Worm (Caenorhabditis elegans) whole organism, L3 larva: ENCODE measurements around the gene C31G12.4.

Source experiments
- R02D3.7 ChIP-seq: fragments of 150-350 bp; optimal IDR thresholded peaks from 2 replicates; lab custom pipeline; 2014; ENCODE audit warnings: missing biosample characterization, missing genetic modification characterization
- ZK546.5 ChIP-seq: sonication (generic microtip); optimal IDR thresholded peaks from 2 replicates; lab custom pipeline; 2017; ENCODE audit warnings: missing biosample characterization, missing genetic modification characterization
- aly-2 ChIP-seq: fragments of 150-350 bp; optimal IDR thresholded peaks from 2 replicates; lab custom pipeline; 2014; ENCODE audit warnings: missing biosample characterization, missing genetic modification characterization
- ama-1 ChIP-seq: fragments of 150-350 bp; optimal IDR thresholded peaks from 2 replicates; lab custom pipeline; 2018
- ceh-16 ChIP-seq: sonication (generic microtip); optimal IDR thresholded peaks from 2 replicates; lab custom pipeline; 2017; ENCODE audit warnings: missing biosample characterization, missing genetic modification characterization
- ceh-28 ChIP-seq: fragments of 150-350 bp; optimal IDR thresholded peaks from 2 replicates; lab custom pipeline; 2014; ENCODE audit warnings: missing biosample characterization, missing genetic modification reagents, missing genetic modification characterization
- daf-12 ChIP-seq: fragments of 150-350 bp; optimal IDR thresholded peaks from 2 replicates; lab custom pipeline; 2014; ENCODE audit warnings: missing biosample characterization, missing genetic modification reagents, missing genetic modification characterization
- egl-27 ChIP-seq: sonication (generic microtip); optimal IDR thresholded peaks from 4 replicates; lab custom pipeline; 2017; ENCODE audit warnings: missing biosample characterization, missing genetic modification reagents, missing genetic modification characterization
- egl-5 ChIP-seq: fragments of 150-350 bp; optimal IDR thresholded peaks from 2 replicates; lab custom pipeline; 2017; ENCODE audit warnings: missing biosample characterization, missing genetic modification reagents, missing genetic modification characterization, inconsistent platforms
- elt-1 ChIP-seq: fragments of 150-350 bp; optimal IDR thresholded peaks from 2 replicates; lab custom pipeline; 2014; ENCODE audit warnings: missing biosample characterization, missing genetic modification characterization
- elt-2 ChIP-seq: sonication (generic microtip); optimal IDR thresholded peaks from 2 replicates; lab custom pipeline; 2016; ENCODE audit warnings: missing genetic modification reagents, mild to moderate bottlenecking, missing genetic modification characterization, missing compliant biosample characterization
- elt-3 ChIP-seq, 3 experiments: fragments of 150-350 bp in 1 of 3; sonication (generic microtip) in 2 of 3; optimal IDR thresholded peaks; 2 replicates in 2 of 3; 4 replicates in 1 of 3; lab custom pipeline; 2014 to 2017; ENCODE audit warnings: missing biosample characterization in 3 of 3, missing genetic modification characterization in 3 of 3
- eor-1 ChIP-seq, 2 experiments: fragments of 150-350 bp; optimal IDR thresholded peaks; 2 replicates each; lab custom pipeline; 2014 to 2018; ENCODE audit warnings: missing biosample characterization in 2 of 2, missing genetic modification characterization in 2 of 2
- fkh-10 ChIP-seq: sonication (generic microtip); optimal IDR thresholded peaks from 2 replicates; lab custom pipeline; 2017; ENCODE audit warnings: missing biosample characterization, missing genetic modification reagents, missing genetic modification characterization
- fkh-2 ChIP-seq: fragments of 150-350 bp; optimal IDR thresholded peaks from 2 replicates; lab custom pipeline; 2014; ENCODE audit warnings: missing biosample characterization, missing genetic modification reagents, missing genetic modification characterization
- fos-1 ChIP-seq: fragments of 150-350 bp; optimal IDR thresholded peaks from 2 replicates; lab custom pipeline; 2014; ENCODE audit warnings: missing biosample characterization, missing genetic modification characterization
- hmg-11 ChIP-seq: sonication (generic microtip); optimal IDR thresholded peaks from 2 replicates; lab custom pipeline; 2016; ENCODE audit warnings: missing genetic modification characterization, missing compliant biosample characterization
- jun-1 ChIP-seq: fragments of 150-350 bp; optimal IDR thresholded peaks from 2 replicates; lab custom pipeline; 2014; ENCODE audit warnings: missing biosample characterization, missing genetic modification reagents, missing genetic modification characterization
- lsy-12 ChIP-seq: sonication (generic microtip); optimal IDR thresholded peaks from 2 replicates; lab custom pipeline; 2016; ENCODE audit warnings: mild to moderate bottlenecking, missing genetic modification characterization, missing compliant biosample characterization
- mdl-1 ChIP-seq: fragments of 150-350 bp; optimal IDR thresholded peaks from 2 replicates; lab custom pipeline; 2014; ENCODE audit warnings: missing biosample characterization, missing genetic modification characterization
- mml-1 ChIP-seq: fragments of 150-350 bp; sonication (generic microtip); optimal IDR thresholded peaks from 3 replicates; lab custom pipeline; 2014; ENCODE audit warnings: missing biosample characterization, missing genetic modification characterization
- nfya-1 ChIP-seq: sonication (generic microtip); optimal IDR thresholded peaks from 2 replicates; lab custom pipeline; 2017; ENCODE audit warnings: missing genetic modification characterization, mild to moderate bottlenecking, missing compliant biosample characterization, antibody characterized with exemption, moderate library complexity; ENCODE audit not compliant: insufficient read depth
- nhr-11 ChIP-seq: fragments of 150-350 bp; optimal IDR thresholded peaks from 2 replicates; lab custom pipeline; 2014; ENCODE audit warnings: missing biosample characterization, missing genetic modification characterization
- nhr-23 ChIP-seq: fragments of 150-350 bp; optimal IDR thresholded peaks from 2 replicates; lab custom pipeline; 2014; ENCODE audit warnings: missing biosample characterization, missing genetic modification reagents, missing genetic modification characterization
- nhr-237 ChIP-seq: fragments of 150-350 bp; optimal IDR thresholded peaks from 2 replicates; lab custom pipeline; 2014; ENCODE audit warnings: missing biosample characterization, missing genetic modification characterization
- nhr-25 ChIP-seq: sonication (generic microtip); optimal IDR thresholded peaks from 2 replicates; lab custom pipeline; 2017; ENCODE audit warnings: missing biosample characterization, missing genetic modification characterization
- nhr-28 ChIP-seq: fragments of 150-350 bp; optimal IDR thresholded peaks from 2 replicates; lab custom pipeline; 2014; ENCODE audit warnings: missing biosample characterization, missing genetic modification characterization
- nhr-43 ChIP-seq: sonication (generic microtip); optimal IDR thresholded peaks from 2 replicates; lab custom pipeline; 2016; ENCODE audit warnings: mild to moderate bottlenecking, missing genetic modification characterization, missing compliant biosample characterization; ENCODE audit not compliant: poor library complexity, severe bottlenecking
- nhr-67 ChIP-seq: fragments of 150-350 bp; optimal IDR thresholded peaks from 2 replicates; lab custom pipeline; 2014; ENCODE audit warnings: missing biosample characterization, missing genetic modification characterization
- nhr-76 ChIP-seq: fragments of 150-350 bp; sonication (generic microtip); optimal IDR thresholded peaks from 5 replicates; lab custom pipeline; 2014; ENCODE audit warnings: missing biosample characterization, missing genetic modification characterization
- nhr-77 ChIP-seq: fragments of 150-350 bp; optimal IDR thresholded peaks from 2 replicates; lab custom pipeline; 2014; ENCODE audit warnings: missing biosample characterization, missing genetic modification characterization
- pha-4 ChIP-seq: fragments of 150-350 bp; optimal IDR thresholded peaks from 2 replicates; lab custom pipeline; 2014; ENCODE audit warnings: missing biosample characterization, missing genetic modification reagents, missing genetic modification characterization
- pqm-1 ChIP-seq: fragments of 150-350 bp; optimal IDR thresholded peaks from 2 replicates; lab custom pipeline; 2017; ENCODE audit warnings: missing biosample characterization, missing genetic modification characterization, inconsistent platforms
- sea-2 ChIP-seq: fragments of 150-350 bp; sonication (generic microtip); optimal IDR thresholded peaks from 4 replicates; lab custom pipeline; 2014; ENCODE audit warnings: missing biosample characterization, missing genetic modification reagents, missing genetic modification characterization
- snpc-4 ChIP-seq: fragments of 150-350 bp; optimal IDR thresholded peaks from 2 replicates; lab custom pipeline; 2014; ENCODE audit warnings: missing biosample characterization, missing genetic modification characterization
- tbx-2 ChIP-seq: sonication (generic microtip); optimal IDR thresholded peaks from 2 replicates; lab custom pipeline; 2016; ENCODE audit warnings: mild to moderate bottlenecking, missing genetic modification characterization, missing compliant biosample characterization
- unc-62 ChIP-seq: fragments of 150-350 bp; sonication (generic microtip); optimal IDR thresholded peaks from 4 replicates; lab custom pipeline; 2014; ENCODE audit warnings: missing biosample characterization, missing genetic modification reagents, missing genetic modification characterization
- ztf-11 ChIP-seq: fragments of 150-350 bp; optimal IDR thresholded peaks from 2 replicates; lab custom pipeline; 2014; ENCODE audit warnings: missing biosample characterization, missing genetic modification characterization

The C31G12.4 gene

DNA sequence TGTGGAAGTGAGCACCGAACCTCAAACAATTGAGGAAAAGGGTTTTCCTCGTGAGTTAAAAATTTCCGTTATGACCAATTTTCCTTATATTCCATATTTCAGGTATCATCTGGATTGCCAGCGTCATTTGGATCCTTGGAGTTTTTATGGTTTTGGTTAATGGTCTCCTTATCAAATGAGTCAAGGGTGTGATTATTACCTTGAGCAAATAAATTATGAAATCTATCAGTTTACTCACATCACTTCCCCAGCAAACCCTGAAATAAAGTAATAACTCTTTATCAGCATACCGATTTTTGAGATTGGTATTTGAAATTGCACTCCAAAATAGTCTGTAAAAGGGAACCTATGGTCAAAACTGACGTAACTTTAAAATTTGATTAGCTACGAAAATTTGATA lies 34.1 kb downstream of the C31G12.4 start:
- TF ChIP-seq elt-2 (no peak), nhr-67 (tag; lab: Kevin White, UChicago) (no peak), mdl-1 (no peak), elt-3 (tag; optimal IDR thresholded peaks at IDR 0.05; lab: Kevin White, UChicago) (no peak), fkh-10 (no peak), nhr-28 (tag; lab: Kevin White, UChicago) (no peak)

DNA sequence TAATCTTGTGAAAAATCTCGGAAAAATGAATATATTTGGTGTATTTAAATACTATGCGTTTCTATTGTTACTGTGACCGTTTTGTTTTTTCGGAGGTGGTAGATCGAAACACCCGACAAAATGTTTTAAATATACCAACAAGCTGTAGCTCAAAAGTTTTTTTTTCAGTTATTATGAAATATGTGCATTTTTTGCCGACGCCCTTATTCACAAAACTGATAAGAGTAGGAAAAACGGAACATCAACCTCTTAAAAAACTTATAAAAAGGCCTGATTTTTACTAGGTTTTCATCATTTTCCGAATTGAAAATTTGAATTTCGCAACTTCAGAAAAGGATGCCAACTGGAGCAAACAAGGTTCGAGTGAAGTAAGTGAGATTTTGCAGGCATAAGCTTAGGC lies 35.1 kb downstream of the C31G12.4 start, which contains the start of gene Y37H2A.14:
Gene Y37H2A.14 (plus strand): TSS at position 301 of the 400 bp plus-strand sequence.
- no peak for TF ChIP-seq fkh-2 (tag; lab: Kevin White, UChicago)
- TF ChIP-seq ZK546.5, result no peak
- TF ChIP-seq ceh-28 (tag; lab: Kevin White, UChicago), result no peak
- no peak for TF ChIP-seq snpc-4 (tag; lab: Kevin White, UChicago)
- no peak for TF ChIP-seq daf-12 (tag; lab: Kevin White, UChicago)
- no peak for TF ChIP-seq nfya-1 (tag; lab: Kevin White, UChicago)
- no peak for TF ChIP-seq egl-27
- TF ChIP-seq mdl-1, result no peak
- TF ChIP-seq R02D3.7 (tag; lab: Kevin White, UChicago), result no peak
- no peak for TF ChIP-seq jun-1
- TF ChIP-seq, all 47 proteins: peak for 0

ce11 chrV:18142549-18142948 lies 36.0 kb downstream of the C31G12.4 start, which contains the start of gene Y37H2A.13:
TSS of gene Y37H2A.13 (plus strand) at chrV:18142849.
- TF ChIP-seq nhr-77 (tag; lab: Kevin White, UChicago) (no peak), nhr-11 (tag; lab: Kevin White, UChicago) (no peak), ZK546.5 (no peak), nhr-76 (tag; lab: Kevin White, UChicago) (no peak), aly-2 (tag; lab: Kevin White, UChicago) (no peak), sea-2 (GFP tag; lab: Kevin White, UChicago) (no peak), nhr-25 (tag; lab: Kevin White, UChicago) (no peak), lsy-12 (no peak), nhr-237 (tag; lab: Kevin White, UChicago) (no peak), nhr-28 (tag; lab: Kevin White, UChicago) (no peak), egl-5 (no peak), nhr-43 (no peak), elt-3 (tag; optimal IDR thresholded peaks at IDR 0.05; lab: Kevin White, UChicago) (no peak)

DNA sequence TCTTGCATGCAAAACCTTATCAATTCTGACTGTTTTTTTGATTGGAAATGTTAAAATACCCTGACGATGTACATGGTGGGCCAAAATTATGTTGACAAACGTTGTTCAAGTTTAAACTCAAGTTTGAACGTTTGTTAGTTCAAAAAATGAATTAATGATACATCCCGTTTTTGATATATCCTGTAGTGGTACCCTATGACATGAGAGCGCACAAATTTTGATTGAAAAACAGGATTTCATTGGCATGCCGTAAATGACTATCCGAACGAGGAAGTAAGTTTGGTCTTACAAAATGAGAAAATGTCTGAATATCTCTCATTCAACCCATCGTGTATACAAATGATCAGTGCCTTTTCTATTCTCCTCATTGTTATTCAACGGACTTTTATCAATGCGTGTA lies 37.4 kb downstream of the C31G12.4 start, which contains the start of gene Y37H2A.11:
Gene Y37H2A.11 (plus strand): TSS at position 301 of the 400 bp plus-strand sequence.
- no peak for TF ChIP-seq ceh-16
- no peak for TF ChIP-seq fkh-10
- no peak for TF ChIP-seq nhr-28 (tag; lab: Kevin White, UChicago)
- no peak for TF ChIP-seq snpc-4 (tag; lab: Kevin White, UChicago)
- TF ChIP-seq ZK546.5, result no peak
- TF ChIP-seq tbx-2 (tag; lab: Kevin White, UChicago), result no peak
- TF ChIP-seq hmg-11 (tag; lab: Kevin White, UChicago), result no peak
- TF ChIP-seq egl-5, result no peak
- TF ChIP-seq pha-4 (tag; lab: Kevin White, UChicago), result no peak
- no peak for TF ChIP-seq nhr-25 (tag; lab: Kevin White, UChicago)

- no peak for TF ChIP-seq fkh-10
- TF ChIP-seq ztf-11 (tag; lab: Kevin White, UChicago), result no peak
- TF ChIP-seq lsy-12, result no peak
- TF ChIP-seq jun-1, result no peak
- no peak for TF ChIP-seq egl-27
- TF ChIP-seq fos-1 (tag; lab: Kevin White, UChicago), result no peak
- no peak for TF ChIP-seq nhr-25 (tag; lab: Kevin White, UChicago)
- no peak for TF ChIP-seq eor-1 (tag; optimal IDR thresholded peaks at IDR 0.05; lab: Kevin White, UChicago)
- TF ChIP-seq nhr-77 (tag; lab: Kevin White, UChicago), result no peak
Observed at ce11 chrV:18138695-18139094, 39.9 kb downstream of the C31G12.4 start, which contains the start of gene Y37H2A.10. TSS of gene Y37H2A.10 (plus strand) at chrV:18138995.

DNA sequence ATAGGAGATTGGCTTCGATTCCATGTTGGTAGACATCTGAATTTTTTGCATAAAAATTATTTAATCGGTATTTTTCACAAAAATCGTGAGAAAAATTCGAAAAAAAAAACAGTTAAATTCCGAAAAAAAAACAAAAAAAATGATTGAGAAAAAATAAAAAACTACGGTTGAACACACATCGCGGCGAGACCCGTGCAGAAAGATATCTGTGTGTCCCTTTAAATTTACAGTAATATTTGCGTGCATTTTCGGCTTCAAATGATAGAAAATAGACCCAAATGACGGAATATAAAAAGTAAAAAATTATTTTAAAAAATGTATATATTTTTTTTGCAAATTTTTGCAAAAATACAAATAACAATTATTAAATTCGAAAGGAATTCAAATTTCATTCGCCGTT lies 40.9 kb downstream of the C31G12.4 start:
- TF ChIP-seq ama-1 (lab: Kevin White, UChicago) (no peak), nhr-77 (tag; lab: Kevin White, UChicago) (no peak), nhr-23 (no peak), jun-1 (no peak), fkh-2 (tag; lab: Kevin White, UChicago) (no peak), elt-2 (no peak), nfya-1 (tag; lab: Kevin White, UChicago) (no peak), R02D3.7 (tag; lab: Kevin White, UChicago) (no peak), nhr-237 (tag; lab: Kevin White, UChicago) (no peak), nhr-28 (tag; lab: Kevin White, UChicago) (no peak), daf-12 (tag; lab: Kevin White, UChicago) (no peak), nhr-43 (no peak), mdl-1 (no peak), ceh-16 (no peak), elt-1 (tag; lab: Kevin White, UChicago) (no peak), unc-62 (no peak), pqm-1 (no peak), mml-1 (tag; lab: Kevin White, UChicago) (no peak)
